Fruit fly (Drosophila melanogaster) whole organism, adult: ENCODE results near the gene CG31050.

Experiments
- CG11617 ChIP-seq: fragments of 200-800 bp; sonication (Bioruptor generic); optimal IDR thresholded peaks from 2 replicates; lab custom pipeline; 2017; ENCODE audit warnings: mild to moderate bottlenecking, missing biosample characterization, missing genetic modification reagents, missing genetic modification characterization
- CG12768 ChIP-seq: fragments of 200-800 bp; sonication (Bioruptor generic); optimal IDR thresholded peaks from 2 replicates; lab custom pipeline; 2017; ENCODE audit warnings: missing biosample characterization, missing genetic modification characterization, mild to moderate bottlenecking, moderate library complexity, missing genetic modification reagents
- CG14711 ChIP-seq: fragments of 200-800 bp; sonication (Bioruptor generic); optimal IDR thresholded peaks from 2 replicates; lab custom pipeline; 2018; ENCODE audit warnings: missing biosample characterization, mild to moderate bottlenecking, missing genetic modification characterization, moderate library complexity
- CG1620 ChIP-seq: fragments of 200-800 bp; sonication (Bioruptor generic); optimal IDR thresholded peaks from 2 replicates; lab custom pipeline; 2016; ENCODE audit warnings: missing biosample characterization, missing genetic modification characterization
- CG33017 ChIP-seq: fragments of 200-800 bp; sonication (Bioruptor generic); optimal IDR thresholded peaks from 2 replicates; lab custom pipeline; 2018; ENCODE audit warnings: missing biosample characterization, mild to moderate bottlenecking, missing genetic modification characterization, moderate library complexity
- CG5204 ChIP-seq: fragments of 200-800 bp; sonication (Bioruptor generic); optimal IDR thresholded peaks from 2 replicates; lab custom pipeline; 2016; ENCODE audit warnings: missing biosample characterization, missing genetic modification characterization
- CG7045 ChIP-seq: fragments of 200-800 bp; sonication (Bioruptor generic); optimal IDR thresholded peaks from 2 replicates; lab custom pipeline; 2017; ENCODE audit warnings: missing biosample characterization, mild to moderate bottlenecking, missing genetic modification characterization
- CG7101 ChIP-seq: fragments of 200-800 bp; sonication (Bioruptor generic); optimal IDR thresholded peaks from 2 replicates; lab custom pipeline; 2018; ENCODE audit warnings: missing biosample characterization, mild to moderate bottlenecking, missing genetic modification characterization, moderate library complexity
- Clk ChIP-seq: fragments of 200-800 bp; sonication (Bioruptor generic); optimal IDR thresholded peaks from 2 replicates; lab custom pipeline; 2017; ENCODE audit warnings: missing biosample characterization, missing genetic modification characterization
- Crg-1 ChIP-seq: fragments of 200-800 bp; sonication (Bioruptor generic); optimal IDR thresholded peaks from 2 replicates; lab custom pipeline; 2016; ENCODE audit warnings: missing biosample characterization, missing genetic modification characterization
- Hr96 ChIP-seq: fragments of 200-800 bp; sonication (Bioruptor generic); optimal IDR thresholded peaks from 2 replicates; lab custom pipeline; 2016; ENCODE audit warnings: missing biosample characterization, missing genetic modification characterization
- Mnt ChIP-seq: fragments of 200-800 bp; sonication (Bioruptor generic); optimal IDR thresholded peaks from 2 replicates; lab custom pipeline; 2016; ENCODE audit warnings: missing biosample characterization, mild to moderate bottlenecking, missing genetic modification characterization
- bab1 ChIP-seq: fragments of 200-800 bp; sonication (Bioruptor generic); optimal IDR thresholded peaks from 3 replicates; lab custom pipeline; 2019; ENCODE audit warnings: missing biosample characterization, mild to moderate bottlenecking, missing genetic modification characterization, moderate library complexity
- cic ChIP-seq: fragments of 200-800 bp; sonication (Bioruptor generic); optimal IDR thresholded peaks from 2 replicates; lab custom pipeline; 2017; ENCODE audit warnings: missing biosample characterization, mild to moderate bottlenecking, missing genetic modification characterization, moderate library complexity
- cnc ChIP-seq, 2 experiments: fragments of >200 bp; optimal IDR thresholded peaks; 2 replicates each; lab custom pipeline; 2017
- kay ChIP-seq: fragments of 200-800 bp; sonication (Bioruptor generic); peaks from one replicate; lab custom pipeline; 2016; ENCODE audit warnings: missing biosample characterization, missing genetic modification characterization, borderline replicate concordance
- ovo ChIP-seq: fragments of 200-800 bp; sonication (Bioruptor generic); optimal IDR thresholded peaks from 2 replicates; lab custom pipeline; 2016; ENCODE audit warnings: missing biosample characterization, missing genetic modification characterization
- pad ChIP-seq: fragments of 200-800 bp; sonication (Bioruptor generic); optimal IDR thresholded peaks from 3 replicates; lab custom pipeline; 2017; ENCODE audit warnings: missing biosample characterization, missing genetic modification characterization, mild to moderate bottlenecking, moderate library complexity, missing genetic modification reagents
- tj ChIP-seq: fragments of 200-800 bp; sonication (Bioruptor generic); optimal IDR thresholded peaks from 3 replicates; lab custom pipeline; 2017; ENCODE audit warnings: missing biosample characterization, mild to moderate bottlenecking, missing genetic modification characterization, moderate library complexity
- toe ChIP-seq: fragments of 200-800 bp; sonication (Bioruptor generic); optimal IDR thresholded peaks from 2 replicates; lab custom pipeline; 2016; ENCODE audit warnings: missing biosample characterization, missing genetic modification characterization

The CG31050 gene

dm6 chr3R:28662956-28663355 is 12.7 kb upstream of the CG31050 start:
- no peak for TF ChIP-seq CG1620 (GFP tag; lab: Kevin White, UChicago)
- no peak for TF ChIP-seq cnc (optimal IDR thresholded peaks at IDR 0.05; lab: Kevin White, UChicago)
- no peak for TF ChIP-seq cic
- TF ChIP-seq CG12768 (GFP tag; lab: Kevin White, UChicago) = no peak
- no peak for TF ChIP-seq CG11617 (GFP tag; lab: Kevin White, UChicago)
- no peak for TF ChIP-seq CG7045
- no peak for TF ChIP-seq CG14711 (tag; lab: Kevin White, UChicago)

- no peak for TF ChIP-seq CG14711 (tag; lab: Kevin White, UChicago)
- no peak for TF ChIP-seq ovo (GFP tag; lab: Kevin White, UChicago)
- no peak for TF ChIP-seq CG7101
- no peak for TF ChIP-seq CG11617 (GFP tag; lab: Kevin White, UChicago)
- TF ChIP-seq pad (GFP tag; lab: Kevin White, UChicago) = no peak
- TF ChIP-seq toe (GFP tag; lab: Kevin White, UChicago) = no peak
- TF ChIP-seq CG5204 (GFP tag; lab: Kevin White, UChicago) = no peak
- no peak for TF ChIP-seq kay (GFP tag; lab: Kevin White, UChicago)
Measured at dm6 chr3R:28656127-28656715, 5.9 kb upstream of the CG31050 start.

- TF ChIP-seq CG1620 (GFP tag; lab: Kevin White, UChicago) = no peak
- TF ChIP-seq CG5204 (GFP tag; lab: Kevin White, UChicago) = no peak
- TF ChIP-seq CG7045 = no peak
- TF ChIP-seq CG11617 (GFP tag; lab: Kevin White, UChicago) = no peak
- no peak for TF ChIP-seq CG12768 (GFP tag; lab: Kevin White, UChicago)
- no peak for TF ChIP-seq tj
- no peak for TF ChIP-seq cnc (optimal IDR thresholded peaks at IDR 0.05; lab: Kevin White, UChicago)
- TF ChIP-seq bab1 (GFP tag; lab: Kevin White, UChicago) = no peak
- no peak for TF ChIP-seq Mnt (GFP tag; lab: Kevin White, UChicago)
- no peak for TF ChIP-seq toe (GFP tag; lab: Kevin White, UChicago)
Measured at dm6 chr3R:28654596-28654995, 4.3 kb upstream of the CG31050 start.

dm6 chr3R:28642791-28643190 is 7.5 kb downstream of the CG31050 start, which contains the start of gene CG14062:
TSS of gene CG14062 (minus strand) at chr3R:28642891.
- no peak for TF ChIP-seq Crg-1 (GFP tag; lab: Kevin White, UChicago)
- TF ChIP-seq cnc (optimal IDR thresholded peaks at IDR 0.05; lab: Kevin White, UChicago) = no peak
- TF ChIP-seq pad (GFP tag; lab: Kevin White, UChicago) = no peak

- TF ChIP-seq CG12768 (GFP tag; lab: Kevin White, UChicago) = no peak
- TF ChIP-seq bab1 (GFP tag; lab: Kevin White, UChicago) = no peak
- no peak for TF ChIP-seq toe (GFP tag; lab: Kevin White, UChicago)
- no peak for TF ChIP-seq CG14711 (tag; lab: Kevin White, UChicago)
- no peak for TF ChIP-seq cnc (optimal IDR thresholded peaks at IDR 0.05; lab: Kevin White, UChicago)
- TF ChIP-seq Crg-1 (GFP tag; lab: Kevin White, UChicago) = no peak
Measured at dm6 chr3R:28636111-28636510, 14.2 kb downstream of the CG31050 start, which contains the start of gene CG9988. TSS of gene CG9988 (plus strand) at chr3R:28636411.

- TF ChIP-seq pad (GFP tag; lab: Kevin White, UChicago) (no peak), CG7101 (no peak), Clk (GFP tag; lab: Kevin White, UChicago) (no peak), toe (GFP tag; lab: Kevin White, UChicago) (no peak), Mnt (GFP tag; lab: Kevin White, UChicago) (no peak), kay (GFP tag; lab: Kevin White, UChicago) (no peak), CG14711 (tag; lab: Kevin White, UChicago) (no peak), CG1620 (GFP tag; lab: Kevin White, UChicago) (no peak), cic (no peak), CG7045 (no peak), CG33017 (tag; lab: Kevin White, UChicago) (no peak), Hr96 (GFP tag; lab: Kevin White, UChicago) (no peak)
Measured at dm6 chr3R:28634981-28635930, 15.0 kb downstream of the CG31050 start, which contains the start of gene CG10011. TSS of gene CG10011 (minus strand) at chr3R:28635099.
